Fruit fly (Drosophila melanogaster): ENCODE data around the gene Glys.
A peak's percentile ranks its signal among the peaks of the same experiment; 100 is the strongest.

Glys gene

DNA sequence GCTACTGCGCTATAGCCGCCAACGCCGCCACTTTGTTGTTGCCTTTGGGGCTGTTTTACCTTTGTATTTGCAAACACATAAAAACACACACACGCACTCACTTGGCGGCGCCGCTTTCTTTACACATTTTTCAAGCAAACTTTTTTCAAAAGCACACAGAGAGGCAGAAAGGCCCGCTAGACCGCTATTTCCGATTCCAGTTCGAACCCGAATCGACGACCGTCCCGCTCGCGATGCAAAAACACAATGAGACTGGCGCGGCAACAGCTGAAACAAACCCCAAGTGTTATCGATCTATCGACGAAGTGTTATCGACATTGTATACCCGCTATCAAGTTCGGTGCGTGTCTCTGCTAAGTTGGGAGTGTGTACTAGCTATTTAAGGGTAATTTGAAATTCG, 15.7 kb downstream of the Glys start, which contains the start of gene CG42788 (continued):
- TF ChIP-seq CG6808 (GFP tag; optimal IDR thresholded peaks at IDR 0.05), result no peak
- TF ChIP-seq topi (GFP tag; optimal IDR thresholded peaks at IDR 0.05), result peak; percentile 40
- peak; percentile 51 for TF ChIP-seq svp (GFP tag)
- TF ChIP-seq CG6854 (GFP tag; optimal IDR thresholded peaks at IDR 0.05), result peak; percentile 36
- TF ChIP-seq CG32006 (GFP tag; optimal IDR thresholded peaks at IDR 0.05), result no peak
- TF ChIP-seq OdsH (GFP tag; optimal IDR thresholded peaks at IDR 0.05), result no peak
- TF ChIP-seq CG3919 (GFP tag; optimal IDR thresholded peaks at IDR 0.05), result peak; percentile 61
- peak; percentile 61 for TF ChIP-seq net (GFP tag; optimal IDR thresholded peaks at IDR 0.05)
- TF ChIP-seq dsx (GFP tag; optimal IDR thresholded peaks at IDR 0.05; ENCODE audit: poor library complexity, severe bottlenecking), result peak; percentile 92
- peak; percentile 92 for TF ChIP-seq Eip78C (GFP tag)
- peak; percentile 24 for TF ChIP-seq CG6792 (GFP tag; optimal IDR thresholded peaks at IDR 0.05)
- no peak for TF ChIP-seq Hr38 (GFP tag; optimal IDR thresholded peaks at IDR 0.05)

DNA sequence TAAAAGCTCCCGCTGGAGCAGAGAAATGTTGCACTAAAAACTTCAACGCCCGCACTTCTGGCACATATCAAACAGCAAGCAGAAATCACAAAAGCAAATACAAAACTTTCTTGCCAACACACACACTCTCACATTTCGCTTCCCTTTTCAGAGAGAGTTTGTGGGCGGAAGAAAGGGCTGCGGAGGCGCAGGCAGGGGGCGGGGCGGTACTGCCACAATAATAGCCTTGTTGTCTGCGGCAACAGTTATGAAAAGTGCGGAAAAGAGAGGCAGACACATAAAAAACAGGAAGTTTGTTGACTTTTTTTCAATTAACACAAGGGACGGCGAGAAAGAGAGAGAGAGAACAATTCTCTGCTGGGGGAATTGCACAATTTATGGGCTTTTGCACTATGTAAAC, 16.5 kb downstream of the Glys start:
- TF ChIP-seq CG6276 (GFP tag; optimal IDR thresholded peaks at IDR 0.05) (peak; percentile 3), CG11294 (GFP tag; IDR thresholded peaks at IDR 0.05) (no peak), salr (GFP tag; optimal IDR thresholded peaks at IDR 0.05) (peak; percentile 44 to 51), ss (GFP tag; optimal IDR thresholded peaks at IDR 0.05) (peak in 1 of 2 experiments; percentile 9)

DNA sequence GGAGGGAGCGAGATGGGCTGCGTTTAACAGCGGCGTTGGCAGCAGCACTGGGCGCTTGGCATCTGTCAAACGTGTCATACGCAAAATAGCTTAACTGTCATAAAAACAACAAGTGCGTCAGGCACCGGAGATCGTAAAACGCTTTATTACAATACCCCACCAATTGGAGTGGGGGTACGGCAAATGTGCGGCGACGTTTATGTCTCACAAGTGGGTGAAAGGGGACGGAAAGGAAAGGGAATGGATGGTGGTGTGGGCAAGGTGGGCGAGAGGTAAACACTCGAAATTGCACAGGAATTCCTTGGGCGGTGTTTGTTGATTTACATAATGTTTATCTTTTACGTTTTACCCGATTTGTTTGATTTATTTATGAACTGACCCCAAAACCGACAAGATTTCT, 17.3 kb downstream of the Glys start:
- TF ChIP-seq Eip93F (GFP tag; optimal IDR thresholded peaks at IDR 0.05), result no peak
- TF ChIP-seq Ets21C (GFP tag; optimal IDR thresholded peaks at IDR 0.05), result no peak
- TF ChIP-seq svp (GFP tag), result peak; percentile 6
- TF ChIP-seq CG6808 (GFP tag; optimal IDR thresholded peaks at IDR 0.05), result no peak
- peak; percentile 47 for TF ChIP-seq Eip78C (GFP tag)

DNA sequence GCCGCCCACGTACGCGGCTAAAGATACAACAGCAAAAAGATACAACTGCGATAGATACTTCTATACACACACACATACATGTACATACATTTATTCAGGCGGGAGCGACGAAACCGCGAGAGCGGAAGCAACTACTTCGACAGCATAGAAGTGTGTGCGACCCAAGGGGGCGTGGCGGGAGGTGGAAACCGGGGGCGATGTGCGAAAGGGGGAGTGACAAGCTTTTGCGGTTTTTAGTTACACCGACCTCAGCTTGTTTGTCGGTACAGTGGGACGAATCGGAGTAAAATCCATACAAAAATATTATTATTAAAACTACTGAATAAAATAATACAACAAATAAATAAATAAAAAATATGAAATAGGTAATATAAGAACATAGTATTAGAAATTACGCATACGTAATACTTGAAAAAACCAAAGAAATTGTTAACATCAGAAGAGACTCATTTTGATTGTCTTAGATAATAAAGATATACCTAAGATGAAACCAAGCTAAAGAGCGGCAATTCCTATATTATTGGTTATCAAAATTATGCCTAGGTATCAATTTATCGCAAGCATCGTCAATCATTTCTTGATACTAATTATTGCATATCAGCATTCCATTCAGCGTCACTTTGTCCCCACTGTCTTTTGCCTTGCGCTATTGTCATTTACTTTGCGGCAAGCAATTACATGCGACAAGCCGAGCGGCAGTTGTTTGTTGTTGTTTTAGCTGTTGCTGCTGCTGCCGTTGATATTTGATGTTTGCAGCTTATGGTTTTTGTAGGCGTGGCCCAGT, 18.5 kb downstream of the Glys start:
- TF ChIP-seq achi (GFP tag; optimal IDR thresholded peaks at IDR 0.05) (peak; percentile 8), svp (GFP tag) (no peak), CG6792 (GFP tag; optimal IDR thresholded peaks at IDR 0.05) (no peak), CG8319 (GFP tag; optimal IDR thresholded peaks at IDR 0.05) (no peak), fkh (GFP tag; optimal IDR thresholded peaks at IDR 0.05) (peak; percentile 8), CG31627 (GFP tag; optimal IDR thresholded peaks at IDR 0.05) (no peak), CG10631 (GFP tag; optimal IDR thresholded peaks at IDR 0.05) (peak; percentile 8), Blimp-1 (GFP tag; optimal IDR thresholded peaks at IDR 0.05) (no peak), Sox15 (GFP tag; optimal IDR thresholded peaks at IDR 0.05) (no peak), Lpt (GFP tag; optimal IDR thresholded peaks at IDR 0.05) (no peak), CG15336 (GFP tag; IDR thresholded peaks at IDR 0.05) (peak; percentile 51; the same call in 1 of the 2 replicates), CG4318 (GFP tag; optimal IDR thresholded peaks at IDR 0.05) (peak; percentile 61), Eip93F (GFP tag; optimal IDR thresholded peaks at IDR 0.05) (no peak), Sox102F (GFP tag; optimal IDR thresholded peaks at IDR 0.05) (no peak), cyc (GFP tag; optimal IDR thresholded peaks at IDR 0.05) (no peak), CG6276 (GFP tag; optimal IDR thresholded peaks at IDR 0.05) (peak; percentile 70), CG32006 (GFP tag; optimal IDR thresholded peaks at IDR 0.05) (peak; percentile 84), Eip78C (GFP tag) (peak; percentile 49), CG11294 (GFP tag; IDR thresholded peaks at IDR 0.05) (peak; percentile 38; the same call in 1 of the 2 replicates), acj6 (GFP tag; optimal IDR thresholded peaks at IDR 0.05) (peak; percentile 14), ss (GFP tag; optimal IDR thresholded peaks at IDR 0.05) (no peak), fd85E (GFP tag; optimal IDR thresholded peaks at IDR 0.05) (no peak), pdm3 (GFP tag; optimal IDR thresholded peaks at IDR 0.05) (peak; percentile 2), Gug (GFP tag; IDR thresholded peaks at IDR 0.05) (no peak), CG9139 (GFP tag; optimal IDR thresholded peaks at IDR 0.05) (no peak), Hr4 (GFP tag; optimal IDR thresholded peaks at IDR 0.05) (peak; percentile 57), dac (GFP tag; optimal IDR thresholded peaks at IDR 0.05) (peak; percentile 44), CG34406 (GFP tag; optimal IDR thresholded peaks at IDR 0.05) (no peak), net (GFP tag; optimal IDR thresholded peaks at IDR 0.05) (peak; percentile 25), spab (GFP tag; optimal IDR thresholded peaks at IDR 0.05) (peak; percentile 3), salr (GFP tag; optimal IDR thresholded peaks at IDR 0.05) (peak in 1 of 2 experiments; percentile 60), OdsH (GFP tag; optimal IDR thresholded peaks at IDR 0.05) (peak; percentile 37), Smox (GFP tag; optimal IDR thresholded peaks at IDR 0.05) (no peak)

Data from whole organism, prepupa.